Fruit fly (Drosophila melanogaster): ENCODE data around the gene CG17186.
A peak's percentile ranks its signal among the peaks of the same experiment; 100 is the strongest.

The CG17186 gene

DNA sequence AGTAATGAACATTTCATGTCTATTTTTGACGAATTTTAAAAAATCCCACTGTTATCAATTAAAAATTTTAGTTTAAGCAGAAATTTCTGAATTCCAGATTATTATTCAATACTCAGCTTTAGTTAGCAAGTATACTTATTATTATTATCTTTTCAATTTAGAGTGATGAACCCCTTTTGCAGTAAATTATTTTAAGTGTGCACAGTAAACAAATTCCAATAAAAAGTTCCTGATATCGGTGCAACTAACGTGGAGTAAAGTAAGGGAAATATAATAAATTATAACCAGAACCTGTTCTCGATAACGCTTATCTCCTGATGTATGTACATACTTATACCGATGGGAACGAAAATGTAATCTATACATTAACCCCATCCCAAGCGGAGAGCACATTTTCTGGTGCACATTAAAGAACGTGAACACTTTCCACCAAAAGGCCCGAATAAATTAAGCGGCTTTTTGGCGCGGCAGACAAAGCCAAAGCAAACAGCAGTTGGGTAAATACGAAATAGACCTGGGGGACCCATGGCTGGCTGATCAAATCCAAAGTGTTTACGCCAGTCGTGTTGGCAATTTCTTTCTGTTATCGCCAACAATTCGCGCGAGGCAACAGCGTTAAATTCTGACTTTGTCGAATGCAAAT, 19.2 kb downstream of the CG17186 start (continued):
- no peak for TF ChIP-seq CG10267 (tag; optimal IDR thresholded peaks at IDR 0.05)
- TF ChIP-seq CG9817 (tag; optimal IDR thresholded peaks at IDR 0.05): no peak
- TF ChIP-seq CG7372 (GFP tag; IDR thresholded peaks at IDR 0.05): no peak
- no peak for TF ChIP-seq Atf-2 (GFP tag; optimal IDR thresholded peaks at IDR 0.05)
- no peak for TF ChIP-seq CG6854 (GFP tag; optimal IDR thresholded peaks at IDR 0.05)
- peak; percentile 0 for TF ChIP-seq D19A (tag; optimal IDR thresholded peaks at IDR 0.05)
- peak; percentile 71 for TF ChIP-seq schlank (tag; optimal IDR thresholded peaks at IDR 0.05)
- no peak for TF ChIP-seq CG16863 (GFP tag; optimal IDR thresholded peaks at IDR 0.05)
- TF ChIP-seq ken (GFP tag; IDR thresholded peaks at IDR 0.05): peak; percentile 48; the same call in 1 of the 3 replicates
- TF ChIP-seq tap (tag; optimal IDR thresholded peaks at IDR 0.05): no peak
- TF ChIP-seq mam (GFP tag; optimal IDR thresholded peaks at IDR 0.05): peak; percentile 29
- no peak for TF ChIP-seq CG14965 (GFP tag; optimal IDR thresholded peaks at IDR 0.05; ENCODE audit: borderline replicate concordance)
- peak; percentile 38 for TF ChIP-seq wek (GFP tag; optimal IDR thresholded peaks at IDR 0.05)
- peak; percentile 31 for TF ChIP-seq CG7987 (GFP tag; optimal IDR thresholded peaks at IDR 0.05)
- peak; percentile 50; the same call in 1 of the 2 replicates for TF ChIP-seq CG32532 (GFP tag; IDR thresholded peaks at IDR 0.05)
- peak; percentile 86 for TF ChIP-seq lab (GFP tag; optimal IDR thresholded peaks at IDR 0.05)
- TF ChIP-seq grn (GFP tag; optimal IDR thresholded peaks at IDR 0.05): peak; percentile 34
- no peak for TF ChIP-seq Dp (GFP tag; optimal IDR thresholded peaks at IDR 0.05)
- TF ChIP-seq E2f2 (GFP tag; IDR thresholded peaks at IDR 0.05): peak; percentile 26; the same call in 1 of the 2 replicates
- TF ChIP-seq CHES-1-like (GFP tag; optimal IDR thresholded peaks at IDR 0.05): peak; percentile 10
- TF ChIP-seq CG10147 (GFP tag; optimal IDR thresholded peaks at IDR 0.05): no peak
- TF ChIP-seq Eip74EF (GFP tag; optimal IDR thresholded peaks at IDR 0.05): no peak
- no peak for TF ChIP-seq ash1 (GFP tag; optimal IDR thresholded peaks at IDR 0.05)
- no peak for TF ChIP-seq ssp (GFP tag; IDR thresholded peaks at IDR 0.05)
- TF ChIP-seq HHEX (GFP tag; optimal IDR thresholded peaks at IDR 0.05): no peak
- TF ChIP-seq cad (GFP tag; optimal IDR thresholded peaks at IDR 0.05): no peak
- peak; percentile 16 for TF ChIP-seq CG9727 (GFP tag; optimal IDR thresholded peaks at IDR 0.05)
- peak; percentile 62 for TF ChIP-seq CG2120 (GFP tag; optimal IDR thresholded peaks at IDR 0.05)
- TF ChIP-seq CG12744 (GFP tag; optimal IDR thresholded peaks at IDR 0.05): peak; percentile 8
- peak; percentile 44; the same call in 1 of the 2 replicates for TF ChIP-seq Adf1 (GFP tag; IDR thresholded peaks at IDR 0.05)
- no peak for TF ChIP-seq croc (GFP tag; conservative IDR thresholded peaks at IDR 0.05)
- TF ChIP-seq Dip3 (GFP tag; optimal IDR thresholded peaks at IDR 0.05): peak; percentile 49
- TF ChIP-seq MESR4 (GFP tag; optimal IDR thresholded peaks at IDR 0.05): no peak
- no peak for TF ChIP-seq CG12299 (tag; optimal IDR thresholded peaks at IDR 0.05)
- TF ChIP-seq mirr (GFP tag; optimal IDR thresholded peaks at IDR 0.05): peak; percentile 48
- peak; percentile 22 for TF ChIP-seq scrt (GFP tag; optimal IDR thresholded peaks at IDR 0.05)
- 0 out of 2 replicates have a peak, but pooled peaks have one; percentile 31 for TF ChIP-seq ara (GFP tag; IDR thresholded peaks at IDR 0.05)
- TF ChIP-seq Dbx (GFP tag; IDR thresholded peaks at IDR 0.05): peak; percentile 68; the same call in 2 of the 3 replicates

DNA sequence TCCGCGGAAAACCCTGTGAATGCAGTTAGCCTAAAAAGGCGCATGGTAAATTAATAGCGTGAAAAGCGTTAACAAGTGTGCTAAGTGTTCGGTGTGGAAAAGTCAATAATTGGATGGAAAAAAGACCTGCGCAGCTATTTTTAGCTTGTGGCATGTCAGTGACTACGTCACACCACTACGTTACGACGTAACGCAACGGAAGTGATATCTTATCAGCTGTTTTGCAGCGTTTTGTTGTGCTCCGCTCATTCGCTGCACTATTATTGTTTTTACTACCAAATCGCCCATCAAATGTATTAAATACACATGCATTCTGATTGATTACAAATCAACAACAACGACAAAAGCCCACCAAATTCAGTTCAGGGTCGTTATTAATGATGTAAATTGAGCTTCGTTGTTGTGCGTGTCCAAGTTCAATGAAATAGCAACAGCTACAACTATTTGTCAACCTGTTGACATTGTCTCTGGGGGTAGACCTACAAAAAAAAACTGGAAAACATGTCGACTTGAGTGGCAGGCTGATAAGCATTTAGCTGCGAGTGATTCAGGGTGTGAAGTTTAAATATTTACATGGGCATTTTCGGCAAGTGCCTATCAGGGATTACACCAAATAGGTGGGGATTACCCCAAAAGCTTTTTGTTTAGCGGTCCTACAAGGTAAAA, 29.6 kb downstream of the CG17186 start:
- TF ChIP-seq CG2199 (GFP tag; IDR thresholded peaks at IDR 0.05) (no peak), vfl (GFP tag; optimal IDR thresholded peaks at IDR 0.05) (no peak), CG1024 (GFP tag; IDR thresholded peaks at IDR 0.05) (no peak), CG13123 (GFP tag; optimal IDR thresholded peaks at IDR 0.05) (no peak), trh (GFP tag; optimal IDR thresholded peaks at IDR 0.05) (no peak), Sry-β (GFP tag; optimal IDR thresholded peaks at IDR 0.05) (no peak), Ets65A (GFP tag) (no peak), cato (GFP tag; optimal IDR thresholded peaks at IDR 0.05; ENCODE audit: borderline replicate concordance) (no peak), amos (GFP tag; IDR thresholded peaks at IDR 0.05; ENCODE audit: partially characterized antibody) (no peak), CG4404 (GFP tag; IDR thresholded peaks at IDR 0.05) (no peak), CG14860 (GFP tag; IDR thresholded peaks at IDR 0.05; ENCODE audit: partially characterized antibody) (no peak), vnd (GFP tag; IDR thresholded peaks at IDR 0.05; ENCODE audit: partially characterized antibody) (no peak)

Data from whole organism, embryonic.